Fruit fly (Drosophila melanogaster): ENCODE results near the gene Rip11.

Rip11 gene

DNA sequence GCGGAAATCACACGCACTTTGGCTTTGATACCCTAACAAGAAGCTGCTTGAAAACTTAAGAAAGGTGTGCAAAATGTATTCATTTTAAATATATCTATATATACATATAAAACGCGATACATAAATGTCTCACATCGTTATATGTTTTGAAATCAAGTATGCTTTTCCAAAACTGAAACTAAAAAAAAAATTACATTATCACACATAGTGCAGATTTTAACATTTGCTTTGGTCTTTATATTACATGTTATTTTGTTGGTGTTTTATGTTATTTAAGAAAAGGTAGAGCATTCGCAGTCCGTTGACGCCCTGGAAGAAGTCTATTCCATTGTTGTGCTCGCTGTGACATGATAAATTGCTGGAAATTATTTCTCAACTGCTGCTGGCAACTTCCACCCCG lies 29.3 kb downstream of the Rip11 start:
- TF ChIP-seq Hr96 (GFP tag; optimal IDR thresholded peaks at IDR 0.05), result no peak
- no peak for TF ChIP-seq cnc (optimal IDR thresholded peaks at IDR 0.05)
- TF ChIP-seq ovo (GFP tag; optimal IDR thresholded peaks at IDR 0.05), result no peak
- no peak for TF ChIP-seq kay (GFP tag; ENCODE audit: borderline replicate concordance)
- TF ChIP-seq CG14711 (tag; optimal IDR thresholded peaks at IDR 0.05), result no peak
- no peak for TF ChIP-seq pad (GFP tag; optimal IDR thresholded peaks at IDR 0.05)

DNA sequence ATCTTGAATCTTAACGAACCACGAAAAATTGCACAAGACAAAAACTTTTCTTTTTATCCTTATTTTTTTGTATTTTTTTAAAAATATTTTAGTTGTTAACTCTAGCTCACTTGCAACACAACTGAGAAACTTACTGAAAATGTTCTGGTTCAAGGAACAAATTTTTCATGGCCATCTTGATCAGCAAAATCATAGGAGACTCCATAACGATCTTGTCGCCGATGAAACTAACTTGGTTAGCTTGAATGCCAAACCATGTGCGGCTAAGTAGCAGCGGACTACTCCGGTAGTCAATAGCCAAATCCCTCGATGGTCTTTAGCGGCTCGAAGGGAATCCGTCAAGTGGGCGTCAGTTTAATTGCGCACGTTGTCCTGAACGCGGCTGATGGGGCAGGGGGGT lies 30.0 kb downstream of the Rip11 start, which contains the start of gene CG15040:
CG15040 (minus strand) TSS at position 101 of the 400 bp plus-strand sequence.
- no peak for TF ChIP-seq CG7101 (tag; optimal IDR thresholded peaks at IDR 0.05)

DNA sequence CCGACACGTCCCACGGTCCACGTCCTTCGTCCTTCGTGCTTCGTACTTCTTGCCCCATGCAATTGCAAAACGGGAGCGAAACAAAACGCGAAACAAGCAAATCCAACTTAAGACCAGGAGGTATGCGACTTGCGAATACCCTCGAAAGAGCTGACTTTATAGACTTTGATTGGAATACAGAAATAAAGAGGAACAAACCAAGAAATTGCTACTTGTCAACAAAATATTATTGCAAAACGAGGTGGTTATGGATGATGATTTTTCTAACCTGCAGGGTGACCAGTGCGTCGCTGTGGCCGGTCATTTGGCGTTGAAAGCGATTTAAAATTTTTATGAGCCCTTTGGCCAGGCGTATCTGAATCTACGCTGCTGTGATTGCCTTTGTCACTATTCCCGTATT lies 34.0 kb downstream of the Rip11 start:
- TF ChIP-seq toe (GFP tag; optimal IDR thresholded peaks at IDR 0.05), result no peak

DNA sequence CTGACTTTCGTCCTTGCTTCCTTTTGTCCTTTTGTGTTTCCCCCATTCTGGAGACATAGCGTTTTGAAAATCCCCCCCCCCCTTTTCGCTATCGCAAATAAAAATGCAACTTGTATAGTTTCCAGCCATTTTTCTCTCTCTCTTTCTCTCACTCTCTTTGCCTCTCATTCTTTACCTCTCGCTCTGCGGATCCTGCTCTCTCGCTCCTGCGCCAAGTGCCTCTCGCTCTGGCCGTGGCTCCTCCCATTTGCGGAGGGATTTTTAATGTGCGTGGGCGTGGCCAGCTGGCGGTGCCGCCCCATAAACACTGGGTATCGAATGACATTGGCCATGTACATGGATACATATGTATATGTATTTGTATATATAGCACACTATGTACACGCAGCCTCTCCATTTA lies 60.2 kb downstream of the Rip11 start:
- no peak for TF ChIP-seq Hr96 (GFP tag; optimal IDR thresholded peaks at IDR 0.05)
- no peak for TF ChIP-seq CG7101 (tag; optimal IDR thresholded peaks at IDR 0.05)
- TF ChIP-seq Crg-1 (GFP tag; optimal IDR thresholded peaks at IDR 0.05), result no peak
- no peak for TF ChIP-seq bab1 (GFP tag; optimal IDR thresholded peaks at IDR 0.05)
- TF ChIP-seq cic (GFP tag; optimal IDR thresholded peaks at IDR 0.05), result no peak
- TF ChIP-seq cnc (optimal IDR thresholded peaks at IDR 0.05), result no peak
- no peak for TF ChIP-seq CG14711 (tag; optimal IDR thresholded peaks at IDR 0.05)
- TF ChIP-seq Mnt (GFP tag; optimal IDR thresholded peaks at IDR 0.05), result no peak
- TF ChIP-seq kay (GFP tag; ENCODE audit: borderline replicate concordance), result no peak
- TF ChIP-seq CG33017 (tag; optimal IDR thresholded peaks at IDR 0.05), result no peak
- TF ChIP-seq CG12768 (GFP tag; optimal IDR thresholded peaks at IDR 0.05), result no peak
- no peak for TF ChIP-seq CG5204 (GFP tag; optimal IDR thresholded peaks at IDR 0.05)
- no peak for TF ChIP-seq toe (GFP tag; optimal IDR thresholded peaks at IDR 0.05)
- no peak for TF ChIP-seq pad (GFP tag; optimal IDR thresholded peaks at IDR 0.05)
